Worm (Caenorhabditis elegans): Measurements from ENCODE around the gene B0252.1.

The B0252.1 gene

ce11 chrII:6888211-6888610, 31.3 kb upstream of the B0252.1 start (continued):
- TF ChIP-seq cebp-1 (GFP tag; IDR thresholded peaks at IDR 0.05) (0 out of 2 replicates have a peak, but pooled peaks have one; percentile 45), cebp-1 (tag; optimal IDR thresholded peaks at IDR 0.05) (peak; percentile 82), tlf-1 (GFP tag; optimal IDR thresholded peaks at IDR 0.05) (peak; percentile 73), nfya-1 (tag; optimal IDR thresholded peaks at IDR 0.05; ENCODE audit: borderline replicate concordance, insufficient read depth) (no peak), ztf-3 (GFP tag; optimal IDR thresholded peaks at IDR 0.05) (no peak), K12H6.12 (tag; optimal IDR thresholded peaks at IDR 0.05) (peak; percentile 34)

- no peak for TF ChIP-seq snpc-4 (GFP tag; optimal IDR thresholded peaks at IDR 0.05)
- no peak for TF ChIP-seq snpc-4 (tag; optimal IDR thresholded peaks at IDR 0.05)
- TF ChIP-seq xnd-1 (tag; optimal IDR thresholded peaks at IDR 0.05): no peak
- TF ChIP-seq B0336.3 (GFP tag; IDR thresholded peaks at IDR 0.05): 0 out of 2 replicates have a peak, but pooled peaks have one; percentile 39
- no peak for TF ChIP-seq nhr-90 (tag; optimal IDR thresholded peaks at IDR 0.05)
- TF ChIP-seq lin-35 (GFP tag; optimal IDR thresholded peaks at IDR 0.05): peak in 1 of 3 experiments; percentile 46
- TF ChIP-seq bed-2 (GFP tag; IDR thresholded peaks at IDR 0.05): no peak
- TF ChIP-seq ekl-4 (GFP tag; IDR thresholded peaks at IDR 0.05): no peak; the same call in 1 of the 2 replicates
- TF ChIP-seq ZK185.1 (tag; optimal IDR thresholded peaks at IDR 0.05; ENCODE audit: poor library complexity, severe bottlenecking): peak; percentile 33
- TF ChIP-seq Y95B8A.8 (GFP tag; IDR thresholded peaks at IDR 0.05): no peak
- TF ChIP-seq hlh-12 (tag; optimal IDR thresholded peaks at IDR 0.05): no peak
- TF ChIP-seq egrh-3 (GFP tag; IDR thresholded peaks at IDR 0.05): no peak
- TF ChIP-seq ztf-6 (GFP tag; IDR thresholded peaks at IDR 0.05): no peak
- no peak for TF ChIP-seq tbx-9 (tag; optimal IDR thresholded peaks at IDR 0.05; ENCODE audit: borderline replicate concordance)
- TF ChIP-seq ama-1 (optimal IDR thresholded peaks at IDR 0.05): peak; percentile 88
- no peak for TF ChIP-seq ama-1 (GFP tag; optimal IDR thresholded peaks at IDR 0.05)
- TF ChIP-seq hmg-1.2 (GFP tag; IDR thresholded peaks at IDR 0.05): 0 out of 2 replicates have a peak, but pooled peaks have one; percentile 4
These were observed 30.6 kb upstream of the B0252.1 start for ce11 chrII:6888661-6889579.

- peak; percentile 33 for TF ChIP-seq fkh-3 (tag; optimal IDR thresholded peaks at IDR 0.05)
- 0 out of 2 replicates have a peak, but pooled peaks have one; percentile 12 for TF ChIP-seq C06A6.2 (GFP tag; conservative IDR thresholded peaks at IDR 0.05)
- TF ChIP-seq nfyb-1 (GFP tag; IDR thresholded peaks at IDR 0.05): peak; percentile 46; the same call in 1 of the 2 replicates
- TF ChIP-seq ama-1 (optimal IDR thresholded peaks at IDR 0.05): peak; percentile 94
- TF ChIP-seq ama-1 (GFP tag; optimal IDR thresholded peaks at IDR 0.05): no peak
- TF ChIP-seq nhr-27 (tag; optimal IDR thresholded peaks at IDR 0.05): no peak
- TF ChIP-seq F37B4.10 (GFP tag; IDR thresholded peaks at IDR 0.05): 0 out of 2 replicates have a peak, but pooled peaks have one; percentile 70
- no peak for TF ChIP-seq K11D2.4 (GFP tag; IDR thresholded peaks at IDR 0.05)
- TF ChIP-seq somi-1 (GFP tag; optimal IDR thresholded peaks at IDR 0.05): peak; percentile 43
- TF ChIP-seq ceh-58 (GFP tag; IDR thresholded peaks at IDR 0.05): no peak
- TF ChIP-seq ztf-22 (GFP tag; optimal IDR thresholded peaks at IDR 0.05): no peak
- no peak for TF ChIP-seq lsl-1 (GFP tag; optimal IDR thresholded peaks at IDR 0.05)
These were observed 29.9 kb upstream of the B0252.1 start for ce11 chrII:6889580-6889922.

ce11 chrII:6890095-6890494, 29.4 kb upstream of the B0252.1 start, which contains the start of gene acer-1:
acer-1 (minus strand) TSS chrII:6890400.
- TF ChIP-seq mes-4 (tag; optimal IDR thresholded peaks at IDR 0.05): no peak
- TF ChIP-seq nfyb-1 (GFP tag; IDR thresholded peaks at IDR 0.05): peak; percentile 8; the same call in 1 of the 2 replicates
- peak; percentile 9 for TF ChIP-seq F10E7.11 (tag; optimal IDR thresholded peaks at IDR 0.05)
- 0 out of 2 replicates have a peak, but pooled peaks have one; percentile 16 for TF ChIP-seq mcd-1 (GFP tag; IDR thresholded peaks at IDR 0.05)
- TF ChIP-seq F57C9.4 (tag; optimal IDR thresholded peaks at IDR 0.05): no peak
- no peak for TF ChIP-seq B0035.1 (tag; optimal IDR thresholded peaks at IDR 0.05)
- TF ChIP-seq egl-18 (GFP tag; IDR thresholded peaks at IDR 0.05): no peak
- no peak for TF ChIP-seq aptf-3 (GFP tag; IDR thresholded peaks at IDR 0.05)
- TF ChIP-seq F33H1.4 (GFP tag; IDR thresholded peaks at IDR 0.05): no peak
- TF ChIP-seq ceh-27 (GFP tag; optimal IDR thresholded peaks at IDR 0.05): no peak
- no peak for TF ChIP-seq ccch-3 (GFP tag; optimal IDR thresholded peaks at IDR 0.05)
- TF ChIP-seq F55B11.4 (tag; optimal IDR thresholded peaks at IDR 0.05; ENCODE audit: borderline replicate concordance, insufficient read depth): no peak
- no peak for TF ChIP-seq hlh-26 (GFP tag; conservative IDR thresholded peaks at IDR 0.05)
